Fruit fly (Drosophila melanogaster): ENCODE results near the gene Obp22a.
A peak's percentile ranks its signal among the peaks of the same experiment; 100 is the strongest.

Obp22a gene

DNA sequence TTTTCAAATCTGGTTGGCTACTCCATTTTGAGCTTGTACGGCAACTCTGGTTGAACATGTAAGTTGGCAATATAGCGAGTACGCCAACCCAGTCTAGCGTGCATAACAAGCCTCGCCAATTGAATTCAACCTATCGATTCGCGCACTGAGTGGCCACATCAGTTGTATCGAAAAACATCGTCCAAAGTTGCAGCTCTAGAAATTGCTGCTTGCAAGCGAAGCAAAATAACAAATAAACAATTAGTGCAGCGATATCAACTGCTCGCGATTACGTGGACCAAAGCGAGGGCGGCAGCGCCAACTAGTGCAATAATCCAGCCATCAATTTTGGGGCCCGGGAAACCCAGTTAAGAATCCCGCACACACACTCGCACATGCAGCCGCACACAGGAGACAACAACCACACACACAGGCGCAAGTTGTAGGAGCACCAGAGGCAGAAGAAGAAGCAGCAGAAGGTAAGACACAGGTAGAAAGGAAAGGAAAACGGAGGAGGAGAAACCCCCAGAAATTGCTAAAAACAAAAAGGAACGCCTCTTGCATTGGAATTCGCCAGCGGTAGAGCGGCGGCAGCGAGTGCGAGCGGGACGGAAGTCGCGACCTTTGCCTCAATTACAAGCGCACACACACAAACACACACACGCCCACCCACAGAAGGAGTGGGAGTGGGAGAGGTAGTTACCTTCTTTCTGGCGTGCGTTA lies 45.7 kb upstream of the Obp22a start (continued):
- no peak for TF ChIP-seq tio (GFP tag; optimal IDR thresholded peaks at IDR 0.05)
- no peak for TF ChIP-seq CG15073 (GFP tag; optimal IDR thresholded peaks at IDR 0.05)
- no peak for TF ChIP-seq CG14014 (GFP tag; IDR thresholded peaks at IDR 0.05)
- TF ChIP-seq NfI (GFP tag; optimal IDR thresholded peaks at IDR 0.05): no peak
- no peak for TF ChIP-seq Atf-2 (GFP tag; optimal IDR thresholded peaks at IDR 0.05)
- TF ChIP-seq lmd (GFP tag; IDR thresholded peaks at IDR 0.05): 0 out of 2 replicates have a peak, but pooled peaks have one; percentile 21
- no peak for TF ChIP-seq Ada2b (GFP tag; IDR thresholded peaks at IDR 0.05)
- peak; percentile 46 for TF ChIP-seq CG13894 (tag; optimal IDR thresholded peaks at IDR 0.05)
- peak; percentile 62 for TF ChIP-seq Abd-B (GFP tag; optimal IDR thresholded peaks at IDR 0.05)
- peak; percentile 56 for TF ChIP-seq CG17829 (tag; optimal IDR thresholded peaks at IDR 0.05)
- peak; percentile 60; the same call in 2 of the 3 replicates for TF ChIP-seq mld (GFP tag; IDR thresholded peaks at IDR 0.05; ENCODE audit: partially characterized antibody)
- peak in 1 of 2 experiments; percentile 48 for TF ChIP-seq insv (GFP tag; optimal IDR thresholded peaks at IDR 0.05)
- TF ChIP-seq CG7745 (tag; optimal IDR thresholded peaks at IDR 0.05): no peak
- TF ChIP-seq CG42726 (GFP tag; IDR thresholded peaks at IDR 0.05; ENCODE audit: partially characterized antibody): peak; percentile 97
- peak; percentile 79 for TF ChIP-seq CG33213 (GFP tag; optimal IDR thresholded peaks at IDR 0.05)
- TF ChIP-seq amos (GFP tag; IDR thresholded peaks at IDR 0.05; ENCODE audit: partially characterized antibody): peak; percentile 97
- TF ChIP-seq psq (GFP tag; optimal IDR thresholded peaks at IDR 0.05): no peak
- TF ChIP-seq Tbp (GFP tag; optimal IDR thresholded peaks at IDR 0.05): no peak
- no peak for TF ChIP-seq pan (optimal IDR thresholded peaks at IDR 0.05)
- TF ChIP-seq pan (GFP tag; optimal IDR thresholded peaks at IDR 0.05 in 1 of 2, IDR thresholded peaks at IDR 0.05 in 1 of 2): no peak
- TF ChIP-seq ato (GFP tag; IDR thresholded peaks at IDR 0.05; ENCODE audit: partially characterized antibody): peak; percentile 84
- no peak for TF ChIP-seq sr (GFP tag; IDR thresholded peaks at IDR 0.05)
- no peak for TF ChIP-seq tin (GFP tag; optimal IDR thresholded peaks at IDR 0.05)
- TF ChIP-seq en (GFP tag; optimal IDR thresholded peaks at IDR 0.05): no peak
- TF ChIP-seq tx (GFP tag; optimal IDR thresholded peaks at IDR 0.05): no peak
- peak; percentile 94 for TF ChIP-seq Lhr (GFP tag; optimal IDR thresholded peaks at IDR 0.05)
- TF ChIP-seq fd102C (GFP tag; optimal IDR thresholded peaks at IDR 0.05): no peak
- no peak for TF ChIP-seq otp (GFP tag; IDR thresholded peaks at IDR 0.05)
- TF ChIP-seq pita (GFP tag; optimal IDR thresholded peaks at IDR 0.05): peak; percentile 76
- peak; percentile 90 for TF ChIP-seq Scr (GFP tag; IDR thresholded peaks at IDR 0.05; ENCODE audit: partially characterized antibody)
- peak; percentile 55 for TF ChIP-seq CG4360 (GFP tag; IDR thresholded peaks at IDR 0.05)
- TF ChIP-seq HLHmδ (GFP tag; optimal IDR thresholded peaks at IDR 0.05): no peak
- peak; percentile 87 for TF ChIP-seq CG2116 (GFP tag; optimal IDR thresholded peaks at IDR 0.05)
- TF ChIP-seq Nf-YB (GFP tag; optimal IDR thresholded peaks at IDR 0.05): peak; percentile 35
- TF ChIP-seq bowl (GFP tag; IDR thresholded peaks at IDR 0.05): no peak
- TF ChIP-seq shn (GFP tag; optimal IDR thresholded peaks at IDR 0.05): peak; percentile 10
- no peak for TF ChIP-seq klu (GFP tag; IDR thresholded peaks at IDR 0.05)
- TF ChIP-seq CG6689 (GFP tag; IDR thresholded peaks at IDR 0.05): no peak
- no peak for TF ChIP-seq CG4282 (GFP tag; optimal IDR thresholded peaks at IDR 0.05)
- peak; percentile 98 for TF ChIP-seq E2f2 (GFP tag; IDR thresholded peaks at IDR 0.05)
- no peak for TF ChIP-seq yki (optimal IDR thresholded peaks at IDR 0.05)
- TF ChIP-seq H15 (GFP tag; IDR thresholded peaks at IDR 0.05): no peak
- TF ChIP-seq gce (GFP tag; IDR thresholded peaks at IDR 0.05): no peak
- TF ChIP-seq dmrt99B (tag; optimal IDR thresholded peaks at IDR 0.05): no peak
- 0 out of 3 replicates have a peak, but pooled peaks have one; percentile 11 for TF ChIP-seq zfh1 (GFP tag; IDR thresholded peaks at IDR 0.05)
- TF ChIP-seq CG4424 (GFP tag; optimal IDR thresholded peaks at IDR 0.05): no peak
- no peak for TF ChIP-seq Atf3 (GFP tag; optimal IDR thresholded peaks at IDR 0.05)
- TF ChIP-seq danr (GFP tag; IDR thresholded peaks at IDR 0.05): no peak
- TF ChIP-seq CG7271 (tag; optimal IDR thresholded peaks at IDR 0.05): no peak
- TF ChIP-seq sob (GFP tag; IDR thresholded peaks at IDR 0.05): 0 out of 2 replicates have a peak, but pooled peaks have one; percentile 27
- peak; percentile 95 for TF ChIP-seq cg (GFP tag; optimal IDR thresholded peaks at IDR 0.05)

Data from whole organism, embryonic.